Fruit fly (Drosophila melanogaster): ENCODE data around the gene LManIII.

DNA sequence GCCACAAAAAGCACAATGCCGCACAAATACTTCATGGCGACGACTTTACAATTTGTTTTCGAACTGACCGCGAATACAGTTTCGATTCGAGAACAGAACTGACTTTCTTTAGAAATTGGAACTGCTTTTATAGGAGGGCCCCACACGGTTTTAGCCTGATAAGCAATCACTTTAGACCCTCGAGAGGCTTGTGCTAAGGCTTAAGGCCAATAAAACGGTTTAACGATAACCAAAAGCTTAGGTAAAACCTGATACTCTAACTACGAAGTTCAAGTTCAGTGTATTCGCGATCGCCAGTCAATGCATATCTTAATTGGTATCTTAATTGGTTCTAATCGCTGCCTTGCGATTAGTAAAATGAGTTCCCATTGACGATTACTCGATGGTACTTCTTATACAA lies 12.6 kb upstream of the LManIII start, which contains the start of gene LManVI:
- TF ChIP-seq CG8478 (optimal IDR thresholded peaks at IDR 0.05): no peak
- no peak for TF ChIP-seq CTCF (optimal IDR thresholded peaks at IDR 0.05)
